Worm (Caenorhabditis elegans) whole organism, L2 larva: Measurements from ENCODE around the gene Y94H6A.3.

Source experiments
- C34F6.9 ChIP-seq: fragments of 150-350 bp; optimal IDR thresholded peaks from 2 replicates; lab custom pipeline; 2014; ENCODE audit warnings: missing biosample characterization, missing genetic modification characterization
- F13H6.1 ChIP-seq: sonication (generic microtip); optimal IDR thresholded peaks from 2 replicates; lab custom pipeline; 2016; ENCODE audit warnings: missing genetic modification characterization, missing compliant biosample characterization
- Y55F3AM.14 ChIP-seq: fragments of 200-800 bp; sonication (Bioruptor generic); optimal IDR thresholded peaks from 2 replicates; lab custom pipeline; 2018; ENCODE audit warnings: mild to moderate bottlenecking, missing genetic modification characterization, missing compliant biosample characterization
- ZK546.5 ChIP-seq: sonication (generic microtip); optimal IDR thresholded peaks from 2 replicates; lab custom pipeline; 2017; ENCODE audit warnings: missing biosample characterization, missing genetic modification characterization
- alr-1 ChIP-seq: fragments of 150-350 bp; optimal IDR thresholded peaks from 2 replicates; lab custom pipeline; 2014; ENCODE audit warnings: missing biosample characterization, missing genetic modification characterization
- aly-2 ChIP-seq: fragments of 150-350 bp; optimal IDR thresholded peaks from 2 replicates; lab custom pipeline; 2014; ENCODE audit warnings: missing biosample characterization, missing genetic modification characterization
- ama-1 ChIP-seq: fragments of 150-350 bp; optimal IDR thresholded peaks from 2 replicates; lab custom pipeline; 2018; ENCODE audit warnings: inconsistent platforms
- ceh-16 ChIP-seq: fragments of 150-350 bp; optimal IDR thresholded peaks from 2 replicates; lab custom pipeline; 2014; ENCODE audit warnings: missing biosample characterization, missing genetic modification characterization
- ceh-82 ChIP-seq: fragments of 150-350 bp; optimal IDR thresholded peaks from 2 replicates; lab custom pipeline; 2014; ENCODE audit warnings: missing biosample characterization, missing genetic modification characterization
- crh-2 ChIP-seq: sonication (generic microtip); optimal IDR thresholded peaks from 2 replicates; lab custom pipeline; 2017; ENCODE audit warnings: missing biosample characterization, missing genetic modification characterization
- dmd-4 ChIP-seq: sonication (generic microtip); optimal IDR thresholded peaks from 2 replicates; lab custom pipeline; 2017; ENCODE audit warnings: missing biosample characterization, missing genetic modification characterization
- egl-27 ChIP-seq: sonication (generic microtip); optimal IDR thresholded peaks from 3 replicates; lab custom pipeline; 2017; ENCODE audit warnings: missing biosample characterization, missing genetic modification reagents, missing genetic modification characterization
- elt-1 ChIP-seq: fragments of 150-350 bp; optimal IDR thresholded peaks from 2 replicates; lab custom pipeline; 2014; ENCODE audit warnings: missing biosample characterization, missing genetic modification characterization
- elt-3 ChIP-seq: sonication (generic microtip); optimal IDR thresholded peaks from 2 replicates; lab custom pipeline; 2017; ENCODE audit warnings: missing biosample characterization, missing genetic modification characterization
- fos-1 ChIP-seq: fragments of 150-350 bp; optimal IDR thresholded peaks from 2 replicates; lab custom pipeline; 2014; ENCODE audit warnings: missing biosample characterization, missing genetic modification characterization
- gmeb-1 ChIP-seq: fragments of 150-350 bp; optimal IDR thresholded peaks from 2 replicates; lab custom pipeline; 2014; ENCODE audit warnings: missing biosample characterization, missing genetic modification characterization
- lin-13 ChIP-seq: fragments of 150-350 bp; optimal IDR thresholded peaks from 2 replicates; lab custom pipeline; 2014; ENCODE audit warnings: missing biosample characterization, missing genetic modification reagents, missing genetic modification characterization
- lin-39 ChIP-seq: fragments of 150-350 bp; optimal IDR thresholded peaks from 2 replicates; lab custom pipeline; 2014; ENCODE audit warnings: missing biosample characterization, missing genetic modification reagents, missing genetic modification characterization
- lsy-2 ChIP-seq, 2 experiments: fragments of 150-350 bp in 1 of 2; sonication (generic microtip) in 1 of 2; optimal IDR thresholded peaks; 2 replicates each; lab custom pipeline; 2014 to 2017; ENCODE audit warnings: missing biosample characterization in 2 of 2, missing genetic modification characterization in 2 of 2
- mbf-1 ChIP-seq: sonication (generic microtip); optimal IDR thresholded peaks from 2 replicates; lab custom pipeline; 2017; ENCODE audit warnings: missing biosample characterization, missing genetic modification characterization
- nhr-10 ChIP-seq: sonication (generic microtip); optimal IDR thresholded peaks from 2 replicates; lab custom pipeline; 2017; ENCODE audit warnings: missing biosample characterization, missing genetic modification characterization
- nhr-11 ChIP-seq: fragments of 150-350 bp; optimal IDR thresholded peaks from 2 replicates; lab custom pipeline; 2014; ENCODE audit warnings: missing biosample characterization, missing genetic modification characterization
- nhr-129 ChIP-seq: fragments of 150-350 bp; optimal IDR thresholded peaks from 2 replicates; lab custom pipeline; 2014; ENCODE audit warnings: missing biosample characterization, missing genetic modification characterization
- nhr-237 ChIP-seq: fragments of 150-350 bp; optimal IDR thresholded peaks from 2 replicates; lab custom pipeline; 2014; ENCODE audit warnings: missing biosample characterization, missing genetic modification characterization
- nhr-77 ChIP-seq: fragments of 150-350 bp; optimal IDR thresholded peaks from 2 replicates; lab custom pipeline; 2014; ENCODE audit warnings: missing biosample characterization, missing genetic modification characterization
- peb-1 ChIP-seq: fragments of 150-350 bp; optimal IDR thresholded peaks from 2 replicates; lab custom pipeline; 2014; ENCODE audit warnings: missing biosample characterization, missing genetic modification characterization
- skn-1 ChIP-seq: sonication (generic microtip); optimal IDR thresholded peaks from 2 replicates; lab custom pipeline; 2017; ENCODE audit warnings: missing biosample characterization, missing genetic modification characterization
- sma-3 ChIP-seq: sonication (generic microtip); optimal IDR thresholded peaks from 2 replicates; lab custom pipeline; 2016; ENCODE audit warnings: missing genetic modification reagents, missing genetic modification characterization, missing compliant biosample characterization
- sma-9 ChIP-seq, 2 experiments: fragments of 150-350 bp in 1 of 2; sonication (generic microtip) in 1 of 2; optimal IDR thresholded peaks; 2 replicates each; lab custom pipeline; 2014 to 2016; ENCODE audit warnings: missing genetic modification characterization in 2 of 2, mild to moderate bottlenecking in 1 of 2, missing biosample characterization in 1 of 2, missing compliant biosample characterization in 1 of 2, missing genetic modification reagents in 1 of 2, moderate library complexity in 1 of 2
- snpc-4 ChIP-seq: fragments of 150-350 bp; optimal IDR thresholded peaks from 2 replicates; lab custom pipeline; 2014; ENCODE audit warnings: missing biosample characterization, missing genetic modification characterization
- unc-39 ChIP-seq: fragments of 150-350 bp; optimal IDR thresholded peaks from 2 replicates; lab custom pipeline; 2014; ENCODE audit warnings: missing biosample characterization, missing genetic modification characterization
- unc-55 ChIP-seq: fragments of 150-350 bp; sonication (generic microtip); optimal IDR thresholded peaks from 3 replicates; lab custom pipeline; 2014; ENCODE audit warnings: missing biosample characterization, missing genetic modification reagents, missing genetic modification characterization
- zag-1 ChIP-seq: fragments of 150-350 bp; optimal IDR thresholded peaks from 2 replicates; lab custom pipeline; 2014; ENCODE audit warnings: missing biosample characterization, missing genetic modification characterization
- ztf-1 ChIP-seq: fragments of 200-800 bp; sonication (Bioruptor generic); conservative IDR thresholded peaks from 2 replicates; pipeline ENCODE4 v1.3.6; 2022; ENCODE audit warnings: missing genetic modification characterization, missing compliant biosample characterization
- ztf-4 ChIP-seq: fragments of 150-350 bp; optimal IDR thresholded peaks from 2 replicates; lab custom pipeline; 2014; ENCODE audit warnings: missing biosample characterization, missing genetic modification characterization

The Y94H6A.3 gene

DNA sequence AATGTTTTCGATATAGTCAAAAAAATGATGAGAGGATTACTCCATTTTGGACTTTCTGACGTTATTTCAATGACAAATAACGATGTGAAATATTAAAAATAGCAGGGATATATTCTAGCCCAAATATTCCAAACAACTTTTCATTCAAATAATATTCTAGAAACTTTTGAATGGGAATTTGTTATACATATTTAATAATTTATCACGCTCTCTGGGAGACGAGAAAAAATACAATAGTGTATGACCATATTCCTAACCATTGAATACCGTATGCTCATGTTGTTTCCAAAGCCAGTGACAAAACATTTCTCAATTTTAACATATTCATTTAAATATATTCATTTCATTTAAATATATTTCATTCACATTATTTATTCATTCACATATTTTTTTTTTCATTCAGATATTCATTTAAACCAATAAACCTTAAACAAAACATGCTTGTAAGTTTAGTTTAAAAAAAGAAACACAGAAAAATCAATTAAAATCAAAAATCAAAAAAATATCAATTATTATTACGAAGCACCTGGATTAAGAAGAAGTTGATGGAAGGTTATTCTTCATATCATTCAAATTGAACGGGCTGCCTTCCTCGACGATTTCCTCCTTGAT is 33.4 kb downstream of the Y94H6A.3 start:
- TF ChIP-seq ztf-4 (tag; lab: Kevin White, UChicago) = peak; percentile 46
- TF ChIP-seq unc-55 (GFP tag; lab: Kevin White, UChicago) = peak; percentile 25
- peak; percentile 12 for TF ChIP-seq gmeb-1 (tag; lab: Kevin White, UChicago)
- no peak for TF ChIP-seq sma-9 (GFP tag; optimal IDR thresholded peaks at IDR 0.05; lab: Kevin White, UChicago)
- TF ChIP-seq sma-9 (tag; optimal IDR thresholded peaks at IDR 0.05; lab: Kevin White, UChicago) = no peak
- no peak for TF ChIP-seq unc-39 (tag; lab: Kevin White, UChicago)
- TF ChIP-seq lsy-2 (tag; optimal IDR thresholded peaks at IDR 0.05; lab: Kevin White, UChicago) = peak in 1 of 2 experiments; percentile 20
- TF ChIP-seq, all 48 proteins: peak for 4

DNA sequence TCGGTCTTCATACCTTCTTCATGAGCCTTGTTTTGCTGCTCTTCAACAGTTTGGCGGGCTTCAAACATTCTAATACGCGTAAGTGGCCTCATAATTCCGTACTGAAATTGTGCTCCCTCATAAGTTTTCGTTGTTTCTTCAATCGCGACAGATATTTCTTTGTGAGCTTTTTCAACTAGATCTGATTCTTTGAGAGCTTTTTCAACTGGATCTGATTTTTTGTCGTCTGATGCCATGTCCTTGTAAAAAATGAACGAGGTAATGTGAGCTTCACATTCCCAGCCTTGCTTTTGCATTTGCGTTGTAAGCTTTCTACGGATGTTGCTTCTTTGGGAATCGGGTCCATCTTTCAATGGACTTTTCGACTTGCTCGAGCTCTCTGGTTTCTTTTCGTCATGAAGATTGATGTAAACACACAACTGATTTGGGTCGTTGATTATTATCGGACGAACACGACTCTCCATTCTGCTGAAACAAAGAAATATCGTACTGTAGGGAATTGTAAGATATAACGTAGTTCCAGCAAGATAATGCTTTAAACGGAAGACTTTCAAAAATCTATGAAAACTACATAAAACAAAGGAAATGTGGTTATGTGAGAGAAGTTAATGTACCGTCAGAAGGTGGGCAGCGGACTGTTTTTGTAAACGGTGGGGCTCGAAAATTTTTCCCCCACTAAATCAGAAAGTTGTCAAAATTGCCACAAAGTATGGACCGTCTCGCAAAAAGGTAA is 34.1 kb downstream of the Y94H6A.3 start, which contains the start of gene Y94H6A.10:
Y94H6A.10 (minus strand) TSS at position 464 of the 733 bp plus-strand sequence.
- TF ChIP-seq ama-1 (lab: Kevin White, UChicago) (peak; percentile 40), dmd-4 (tag; lab: Kevin White, UChicago) (no peak)
- TF ChIP-seq, all 48 proteins: peak for 1

DNA sequence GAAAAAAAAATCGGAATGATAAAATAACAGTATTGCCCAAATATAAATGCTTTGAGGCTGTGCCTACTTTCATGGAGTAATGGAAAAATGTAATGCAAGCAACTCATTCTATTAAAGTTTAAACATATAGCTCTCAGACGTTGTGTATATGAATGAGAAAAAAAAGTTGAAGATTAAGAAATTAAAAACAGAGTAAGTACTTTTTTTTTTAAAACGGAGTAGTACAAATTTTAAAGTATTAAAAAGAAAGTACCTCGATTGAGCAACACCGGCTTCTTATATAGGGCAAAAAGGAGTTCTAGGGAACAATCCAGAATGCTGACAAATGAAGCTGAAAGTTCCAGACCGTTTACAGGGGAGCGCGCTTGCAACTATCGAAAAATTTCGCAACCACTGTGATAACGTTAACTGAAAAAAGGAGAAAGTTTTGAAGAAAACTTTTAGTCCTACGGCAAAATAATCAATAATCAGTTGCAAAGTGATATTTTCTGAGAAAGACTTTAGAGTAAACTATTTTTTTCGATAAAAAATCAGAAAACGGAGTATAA is 34.9 kb downstream of the Y94H6A.3 start:
- TF ChIP-seq sma-9 (GFP tag; optimal IDR thresholded peaks at IDR 0.05; lab: Kevin White, UChicago) (no peak), sma-9 (tag; optimal IDR thresholded peaks at IDR 0.05; lab: Kevin White, UChicago) (no peak), F13H6.1 (tag; lab: Kevin White, UChicago) (no peak), lin-39 (tag; lab: Kevin White, UChicago) (no peak), ztf-1 (GFP tag; lab: Robert Waterston, UW) (no peak), lsy-2 (tag; optimal IDR thresholded peaks at IDR 0.05; lab: Kevin White, UChicago) (peak in 1 of 2 experiments; percentile 15), ZK546.5 (tag; lab: Kevin White, UChicago) (no peak), snpc-4 (tag; lab: Kevin White, UChicago) (no peak), elt-1 (tag; lab: Kevin White, UChicago) (no peak), elt-3 (tag; lab: Kevin White, UChicago) (no peak), mbf-1 (tag; lab: Kevin White, UChicago) (no peak), ceh-16 (no peak), aly-2 (tag; lab: Kevin White, UChicago) (no peak), crh-2 (tag; lab: Kevin White, UChicago) (peak; percentile 63), unc-39 (tag; lab: Kevin White, UChicago) (no peak), unc-55 (GFP tag; lab: Kevin White, UChicago) (peak; percentile 47), nhr-10 (tag; lab: Kevin White, UChicago) (no peak), ama-1 (lab: Kevin White, UChicago) (peak; percentile 65), zag-1 (tag; lab: Kevin White, UChicago) (no peak), egl-27 (tag; lab: Kevin White, UChicago) (no peak), Y55F3AM.14 (GFP tag; lab: Kevin White, UChicago) (no peak), alr-1 (no peak), skn-1 (peak; percentile 94), sma-3 (GFP tag; lab: Kevin White, UChicago) (peak; percentile 12), lin-13 (GFP tag; lab: Kevin White, UChicago) (peak; percentile 23), peb-1 (tag; lab: Kevin White, UChicago) (no peak), nhr-237 (no peak), ceh-82 (tag; lab: Kevin White, UChicago) (no peak), nhr-129 (tag; lab: Kevin White, UChicago) (no peak), gmeb-1 (tag; lab: Kevin White, UChicago) (no peak), nhr-11 (tag; lab: Kevin White, UChicago) (no peak), nhr-77 (tag; lab: Kevin White, UChicago) (no peak), fos-1 (peak; percentile 19), dmd-4 (tag; lab: Kevin White, UChicago) (no peak), C34F6.9 (tag; lab: Kevin White, UChicago) (peak; percentile 10)
- TF ChIP-seq, all 48 proteins: peak for 9
